Worm (Caenorhabditis elegans): ENCODE measurements around the gene ccr-4.

ce11 chrIV:12335248-12335647 is 26.1 kb upstream of the ccr-4 start:
- TF ChIP-seq nhr-11 (tag; optimal IDR thresholded peaks at IDR 0.05) (no peak), nhr-43 (tag; optimal IDR thresholded peaks at IDR 0.05; ENCODE audit: poor library complexity, severe bottlenecking) (no peak), nhr-67 (tag; optimal IDR thresholded peaks at IDR 0.05) (no peak), ZK546.5 (tag; optimal IDR thresholded peaks at IDR 0.05) (no peak), lin-15B (tag; optimal IDR thresholded peaks at IDR 0.05) (peak; percentile 25), lsy-12 (tag; optimal IDR thresholded peaks at IDR 0.05) (no peak), nfya-1 (tag; optimal IDR thresholded peaks at IDR 0.05; ENCODE audit: insufficient read depth) (peak; percentile 37), unc-62 (GFP tag; optimal IDR thresholded peaks at IDR 0.05) (no peak), ztf-4 (tag; optimal IDR thresholded peaks at IDR 0.05) (no peak), daf-12 (tag; optimal IDR thresholded peaks at IDR 0.05) (no peak)
